Fruit fly (Drosophila melanogaster) whole organism, embryonic: Measurements from ENCODE around the gene Kyat.

ENCODE experiments used
- Abd-B ChIP-seq: fragments of 200-800 bp; sonication (Bioruptor generic); optimal IDR thresholded peaks from 2 replicates; lab custom pipeline; 2018; ENCODE audit warnings: missing biosample characterization, mild to moderate bottlenecking, missing genetic modification characterization, moderate library complexity
- Aef1 ChIP-seq: fragments of 200-800 bp; sonication (Bioruptor generic); IDR thresholded peaks from 3 replicates; pipeline ENCODE4 v1.3.6; 2022; ENCODE audit warnings: missing biosample characterization, missing genetic modification characterization
- Atf-2 ChIP-seq: fragments of 200-800 bp; sonication (Bioruptor generic); optimal IDR thresholded peaks from 2 replicates; lab custom pipeline; 2016; ENCODE audit warnings: missing biosample characterization, missing genetic modification characterization
- CG10209 ChIP-seq: fragments of 200-800 bp; sonication (Bioruptor generic); optimal IDR thresholded peaks from 3 replicates; lab custom pipeline; 2017; ENCODE audit warnings: missing biosample characterization, mild to moderate bottlenecking, missing genetic modification characterization, missing genetic modification reagents
- CG10267 ChIP-seq: fragments of 200-800 bp; sonication (Bioruptor generic); optimal IDR thresholded peaks from 2 replicates; lab custom pipeline; 2018; ENCODE audit warnings: missing biosample characterization, mild to moderate bottlenecking, missing genetic modification characterization, moderate library complexity
- CG10462 ChIP-seq: fragments of 200-800 bp; sonication (Bioruptor generic); optimal IDR thresholded peaks from 2 replicates; lab custom pipeline; 2016; ENCODE audit warnings: missing biosample characterization, missing genetic modification characterization
- CG11560 ChIP-seq: fragments of 200-800 bp; sonication (Bioruptor generic); IDR thresholded peaks from 3 replicates; pipeline ENCODE4 v1.3.6; 2022; ENCODE audit warnings: missing biosample characterization, missing genetic modification characterization
- CG11723 ChIP-seq: fragments of 200-800 bp; sonication (Bioruptor generic); optimal IDR thresholded peaks from 2 replicates; lab custom pipeline; 2017; ENCODE audit warnings: missing biosample characterization, mild to moderate bottlenecking, missing genetic modification characterization
- CG12769 ChIP-seq: fragments of 200-800 bp; sonication (Bioruptor generic); optimal IDR thresholded peaks from 2 replicates; lab custom pipeline; 2019; ENCODE audit warnings: missing biosample characterization, mild to moderate bottlenecking, missing genetic modification characterization, moderate library complexity
- CG14014 ChIP-seq: fragments of 200-800 bp; sonication (Bioruptor generic); IDR thresholded peaks from 2 replicates; pipeline ENCODE4 v1.3.6; 2022; ENCODE audit warnings: missing biosample characterization, missing genetic modification characterization
- CG17328 ChIP-seq: fragments of 200-800 bp; sonication (Bioruptor generic); IDR thresholded peaks from 2 replicates; pipeline ENCODE4 v1.3.6; 2022; ENCODE audit warnings: missing biosample characterization, missing genetic modification characterization
- CG17359 ChIP-seq: fragments of 200-800 bp; sonication (Bioruptor generic); optimal IDR thresholded peaks from 3 replicates; lab custom pipeline; 2018; ENCODE audit warnings: missing biosample characterization, mild to moderate bottlenecking, missing genetic modification characterization, moderate library complexity
- CG17385 ChIP-seq: fragments of 200-800 bp; sonication (Bioruptor generic); optimal IDR thresholded peaks from 3 replicates; lab custom pipeline; 2018; ENCODE audit warnings: missing biosample characterization, mild to moderate bottlenecking, missing genetic modification characterization
- CG17568 ChIP-seq: fragments of 200-800 bp; sonication (Bioruptor generic); optimal IDR thresholded peaks from 2 replicates; lab custom pipeline; 2018; ENCODE audit warnings: missing biosample characterization, mild to moderate bottlenecking, missing genetic modification characterization, moderate library complexity
- CG17829 ChIP-seq: fragments of 200-800 bp; optimal IDR thresholded peaks from 2 replicates; lab custom pipeline; 2019; ENCODE audit warnings: missing biosample characterization, mild to moderate bottlenecking, missing genetic modification characterization, moderate library complexity
- CG2678 ChIP-seq: fragments of 200-800 bp; sonication (Bioruptor generic); optimal IDR thresholded peaks from 3 replicates; lab custom pipeline; 2019; ENCODE audit warnings: missing biosample characterization, mild to moderate bottlenecking, missing genetic modification characterization, moderate library complexity
- CG33213 ChIP-seq: fragments of 200-800 bp; sonication (Bioruptor generic); optimal IDR thresholded peaks from 3 replicates; lab custom pipeline; 2016; ENCODE audit warnings: missing biosample characterization, missing genetic modification characterization
- CG3838 ChIP-seq: fragments of 200-800 bp; sonication (Bioruptor generic); optimal IDR thresholded peaks from 3 replicates; lab custom pipeline; 2016; ENCODE audit warnings: missing biosample characterization, missing genetic modification characterization
- CG6683 ChIP-seq: fragments of 200-800 bp; sonication (Bioruptor generic); optimal IDR thresholded peaks from 2 replicates; lab custom pipeline; 2017; ENCODE audit warnings: missing biosample characterization, mild to moderate bottlenecking, missing genetic modification characterization, missing genetic modification reagents
- CG6791 ChIP-seq: fragments of 200-800 bp; sonication (Bioruptor generic); IDR thresholded peaks from 3 replicates; pipeline ENCODE4 v1.3.6; 2022; ENCODE audit warnings: missing biosample characterization, missing genetic modification characterization; ENCODE audit not compliant: partially characterized antibody
- CG7271 ChIP-seq: fragments of 200-800 bp; sonication (Bioruptor generic); optimal IDR thresholded peaks from 2 replicates; lab custom pipeline; 2018; ENCODE audit warnings: missing biosample characterization, mild to moderate bottlenecking, missing genetic modification characterization, moderate library complexity
- CG8290 ChIP-seq, 3 experiments: fragments of 200-800 bp; sonication (Bioruptor generic); optimal IDR thresholded peaks; 2 replicates each; lab custom pipeline; 2016 to 2019; ENCODE audit warnings: missing biosample characterization in 3 of 3, missing genetic modification characterization in 3 of 3, mild to moderate bottlenecking in 2 of 3, moderate library complexity in 1 of 3
- CG9437 ChIP-seq: fragments of 200-800 bp; sonication (Bioruptor generic); optimal IDR thresholded peaks from 2 replicates; lab custom pipeline; 2018; ENCODE audit warnings: missing biosample characterization, mild to moderate bottlenecking, missing genetic modification characterization
- CkIIα-i1 ChIP-seq: fragments of 200-800 bp; sonication (Bioruptor generic); IDR thresholded peaks from 2 replicates; pipeline ENCODE4 v1.3.6; 2022; ENCODE audit warnings: missing biosample characterization, missing genetic modification characterization
- CoRest ChIP-seq: fragments of 200-800 bp; sonication (Bioruptor generic); optimal IDR thresholded peaks from 3 replicates; lab custom pipeline; 2018; ENCODE audit warnings: missing biosample characterization, mild to moderate bottlenecking, missing genetic modification characterization, moderate library complexity
- CrebB ChIP-seq: fragments of 200-800 bp; sonication (Bioruptor generic); optimal IDR thresholded peaks from 3 replicates; lab custom pipeline; 2018; ENCODE audit warnings: missing biosample characterization, mild to moderate bottlenecking, missing genetic modification characterization
- Dref ChIP-seq: fragments of 200-800 bp; sonication (Bioruptor generic); IDR thresholded peaks from 2 replicates; pipeline ENCODE4 v1.3.6; 2022; ENCODE audit warnings: missing biosample characterization, missing genetic modification characterization
- HHEX ChIP-seq: fragments of 200-800 bp; sonication (Bioruptor generic); optimal IDR thresholded peaks from 3 replicates; lab custom pipeline; 2017; ENCODE audit warnings: missing biosample characterization, mild to moderate bottlenecking, missing genetic modification characterization, missing genetic modification reagents
- Hand ChIP-seq: fragments of 200-800 bp; sonication (Bioruptor generic); optimal IDR thresholded peaks from 2 replicates; lab custom pipeline; 2017; ENCODE audit warnings: mild to moderate bottlenecking, missing biosample characterization, missing genetic modification reagents, missing genetic modification characterization
- Med ChIP-seq: fragments of 200-800 bp; sonication (Bioruptor generic); peaks from one replicate; lab custom pipeline; 2016; ENCODE audit warnings: missing biosample characterization, missing genetic modification characterization, mild to moderate bottlenecking, inconsistent platforms, moderate library complexity
- NFAT ChIP-seq: fragments of 200-800 bp; sonication (Bioruptor generic); IDR thresholded peaks from 2 replicates; pipeline ENCODE4 v1.3.6; 2022; ENCODE audit warnings: missing biosample characterization, missing genetic modification characterization
- Nf-YB ChIP-seq: fragments of 200-800 bp; sonication (Bioruptor generic); optimal IDR thresholded peaks from 3 replicates; lab custom pipeline; 2019; ENCODE audit warnings: missing biosample characterization, mild to moderate bottlenecking, missing genetic modification characterization, moderate library complexity
- Sox102F ChIP-seq: fragments of 200-800 bp; sonication (Bioruptor generic); optimal IDR thresholded peaks from 2 replicates; lab custom pipeline; 2018; ENCODE audit warnings: missing biosample characterization, mild to moderate bottlenecking, missing genetic modification characterization, moderate library complexity
- YL-1 ChIP-seq: fragments of 200-800 bp; sonication (Bioruptor generic); optimal IDR thresholded peaks from 3 replicates; lab custom pipeline; 2017; ENCODE audit warnings: missing biosample characterization, mild to moderate bottlenecking, missing genetic modification characterization
- ase ChIP-seq: fragments of 200-800 bp; sonication (Bioruptor generic); IDR thresholded peaks from 3 replicates; pipeline ENCODE4 v1.3.6; 2022; ENCODE audit warnings: missing biosample characterization, missing genetic modification characterization
- chinmo ChIP-seq: fragments of 200-800 bp; sonication (Bioruptor generic); IDR thresholded peaks from 4 replicates; pipeline ENCODE4 v1.3.6; 2022; ENCODE audit warnings: missing biosample characterization, missing genetic modification characterization; ENCODE audit not compliant: partially characterized antibody
- dimm ChIP-seq: fragments of 200-800 bp; sonication (Bioruptor generic); IDR thresholded peaks from 2 replicates; pipeline ENCODE4 v1.3.6; 2022; ENCODE audit warnings: missing biosample characterization, missing genetic modification characterization
- emc ChIP-seq: fragments of 200-800 bp; sonication (Bioruptor generic); optimal IDR thresholded peaks from 2 replicates; lab custom pipeline; 2016; ENCODE audit warnings: missing biosample characterization, missing genetic modification characterization
- grau ChIP-seq: fragments of 200-800 bp; optimal IDR thresholded peaks from 3 replicates; lab custom pipeline; 2019; ENCODE audit warnings: missing biosample characterization, mild to moderate bottlenecking, missing genetic modification characterization, moderate library complexity
- insv ChIP-seq, 2 experiments: fragments of 200-800 bp; sonication (Bioruptor generic); optimal IDR thresholded peaks; 3 replicates each; lab custom pipeline; 2016 to 2018; ENCODE audit warnings: missing biosample characterization in 2 of 2, missing genetic modification characterization in 2 of 2
- knrl ChIP-seq: fragments of 200-800 bp; sonication (Bioruptor generic); IDR thresholded peaks from 3 replicates; pipeline ENCODE4 v1.3.6; 2022; ENCODE audit warnings: missing biosample characterization, missing genetic modification characterization; ENCODE audit not compliant: partially characterized antibody
- lab ChIP-seq: fragments of 200-800 bp; sonication (Bioruptor generic); optimal IDR thresholded peaks from 3 replicates; lab custom pipeline; 2017; ENCODE audit warnings: missing biosample characterization, missing genetic modification characterization, mild to moderate bottlenecking, moderate library complexity, missing genetic modification reagents
- lilli ChIP-seq: fragments of 200-800 bp; sonication (Bioruptor generic); optimal IDR thresholded peaks from 3 replicates; lab custom pipeline; 2016; ENCODE audit warnings: missing biosample characterization, missing genetic modification characterization
- mirr ChIP-seq: fragments of 200-800 bp; sonication (Bioruptor generic); optimal IDR thresholded peaks from 3 replicates; lab custom pipeline; 2018; ENCODE audit warnings: missing biosample characterization, mild to moderate bottlenecking, missing genetic modification characterization
- pb ChIP-seq: fragments of 200-800 bp; sonication (Bioruptor generic); optimal IDR thresholded peaks from 3 replicates; lab custom pipeline; 2016; ENCODE audit warnings: missing biosample characterization, missing genetic modification characterization
- salm ChIP-seq: fragments of 200-800 bp; sonication (Bioruptor generic); optimal IDR thresholded peaks from 2 replicates; lab custom pipeline; 2018; ENCODE audit warnings: missing biosample characterization, mild to moderate bottlenecking, missing genetic modification characterization
- sisA ChIP-seq: fragments of 200-800 bp; sonication (Bioruptor generic); IDR thresholded peaks from 2 replicates; pipeline ENCODE4 v1.3.6; 2022; ENCODE audit warnings: missing biosample characterization, missing genetic modification characterization
- slbo ChIP-seq: fragments of 200-800 bp; sonication (Bioruptor generic); IDR thresholded peaks from 2 replicates; pipeline ENCODE4 v1.3.6; 2022; ENCODE audit warnings: missing biosample characterization, missing genetic modification characterization
- tx ChIP-seq: fragments of 200-800 bp; sonication (Bioruptor generic); optimal IDR thresholded peaks from 2 replicates; lab custom pipeline; 2016; ENCODE audit warnings: missing biosample characterization, missing genetic modification characterization
- wek ChIP-seq: fragments of 200-800 bp; sonication (Bioruptor generic); optimal IDR thresholded peaks from 3 replicates; lab custom pipeline; 2018; ENCODE audit warnings: missing biosample characterization, mild to moderate bottlenecking, missing genetic modification characterization, moderate library complexity

Gene Kyat

dm6 chr3R:11851939-11852338, 29.6 kb upstream of the Kyat start (continued):
- TF ChIP-seq CG9437 (GFP tag; lab: Kevin White, UChicago): peak; percentile 9
- TF ChIP-seq CG2678: peak; percentile 72
- TF ChIP-seq CG17829 (tag; lab: Kevin White, UChicago): peak; percentile 76
- TF ChIP-seq salm (tag; lab: Kevin White, UChicago): peak; percentile 46
- TF ChIP-seq Aef1 (GFP tag; lab: Robert Waterston, UW): peak; percentile 20; the same call in 1 of the 3 replicates
- no peak for TF ChIP-seq insv (GFP tag; optimal IDR thresholded peaks at IDR 0.05; lab: Kevin White, UChicago)
- no peak for TF ChIP-seq dimm (GFP tag; lab: Robert Waterston, UW)
- peak; percentile 49 for TF ChIP-seq CG17385 (GFP tag; lab: Kevin White, UChicago)
- TF ChIP-seq CkIIα-i1: no peak
- TF ChIP-seq CG14014 (GFP tag; lab: Robert Waterston, UW): no peak
- no peak for TF ChIP-seq chinmo
- TF ChIP-seq NFAT (GFP tag; lab: Robert Waterston, UW): no peak
- peak; percentile 32 for TF ChIP-seq CG11723 (GFP tag; lab: Kevin White, UChicago)
- peak; percentile 34 for TF ChIP-seq CG12769
- TF ChIP-seq lab (GFP tag; lab: Kevin White, UChicago): no peak
- no peak for TF ChIP-seq Dref
- TF ChIP-seq HHEX (GFP tag; lab: Kevin White, UChicago): no peak
- peak; percentile 39 for TF ChIP-seq Nf-YB (GFP tag; lab: Kevin White, UChicago)
- TF ChIP-seq wek (GFP tag; lab: Kevin White, UChicago): no peak
- TF ChIP-seq CrebB (tag; lab: Kevin White, UChicago): no peak
- TF ChIP-seq tx (GFP tag; lab: Kevin White, UChicago): no peak
- no peak for TF ChIP-seq YL-1 (GFP tag; lab: Kevin White, UChicago)
- TF ChIP-seq CG6683 (GFP tag; lab: Kevin White, UChicago): no peak
- TF ChIP-seq CG8290 (GFP tag; optimal IDR thresholded peaks at IDR 0.05; lab: Kevin White, UChicago): no peak
- TF ChIP-seq CG8290 (tag; optimal IDR thresholded peaks at IDR 0.05; lab: Kevin White, UChicago): no peak
- no peak for TF ChIP-seq Hand (GFP tag; lab: Kevin White, UChicago)
- peak; percentile 71 for TF ChIP-seq grau (tag; lab: Kevin White, UChicago)
- TF ChIP-seq CG33213: no peak
- TF ChIP-seq sisA (GFP tag; lab: Robert Waterston, UW): peak; percentile 43; the same call in 1 of the 2 replicates
- TF ChIP-seq Atf-2: no peak
- TF ChIP-seq CG10462: no peak
- TF ChIP-seq CG17328 (GFP tag; lab: Robert Waterston, UW): peak; percentile 68; the same call in 1 of the 2 replicates
- TF ChIP-seq ase: peak; percentile 35; the same call in 1 of the 3 replicates
- no peak for TF ChIP-seq CG3838 (GFP tag; lab: Kevin White, UChicago)
- TF ChIP-seq CoRest (tag; lab: Kevin White, UChicago): peak; percentile 65
- TF ChIP-seq knrl: no peak
- no peak for TF ChIP-seq emc (GFP tag; lab: Kevin White, UChicago)
- no peak for TF ChIP-seq Med
- TF ChIP-seq CG17568 (GFP tag; lab: Kevin White, UChicago): peak; percentile 6
- TF ChIP-seq CG11560 (tag; lab: Robert Waterston, UW): no peak
- no peak for TF ChIP-seq CG7271
- TF ChIP-seq CG10209 (GFP tag; lab: Kevin White, UChicago): peak; percentile 29
- no peak for TF ChIP-seq CG6791
- TF ChIP-seq lilli (GFP tag; lab: Kevin White, UChicago): no peak
- no peak for TF ChIP-seq pb (GFP tag; lab: Kevin White, UChicago)
- TF ChIP-seq CG17359 (tag; lab: Kevin White, UChicago): peak; percentile 70
- no peak for TF ChIP-seq slbo
- peak; percentile 62 for TF ChIP-seq Abd-B (GFP tag; lab: Kevin White, UChicago)
- peak; percentile 51 for TF ChIP-seq CG10267 (tag; lab: Kevin White, UChicago)
- TF ChIP-seq mirr (GFP tag; lab: Kevin White, UChicago): no peak
- TF ChIP-seq Sox102F (GFP tag; lab: Kevin White, UChicago): peak; percentile 81
